Worm (Caenorhabditis elegans): Measurements from ENCODE around the gene C49H3.12.

Gene C49H3.12

ce11 chrIV:7931873-7932272, 4.8 kb upstream of the C49H3.12 start:
- TF ChIP-seq T07F8.4 (tag; optimal IDR thresholded peaks at IDR 0.05) (no peak), lsy-27 (tag; optimal IDR thresholded peaks at IDR 0.05; ENCODE audit: borderline replicate concordance, insufficient read depth) (no peak), ceh-100 (GFP tag; IDR thresholded peaks at IDR 0.05) (no peak), chd-7 (tag; optimal IDR thresholded peaks at IDR 0.05) (no peak), aptf-3 (GFP tag; IDR thresholded peaks at IDR 0.05) (no peak), snpc-4 (GFP tag; optimal IDR thresholded peaks at IDR 0.05) (no peak), snpc-4 (tag; optimal IDR thresholded peaks at IDR 0.05) (no peak)

- no peak for TF ChIP-seq bed-1 (GFP tag; IDR thresholded peaks at IDR 0.05)
- no peak for TF ChIP-seq let-607 (tag; optimal IDR thresholded peaks at IDR 0.05)
- no peak for TF ChIP-seq unc-130 (GFP tag; optimal IDR thresholded peaks at IDR 0.05)
Measured at ce11 chrIV:7927852-7928251, 734 bp upstream of the C49H3.12 start, which contains the start of gene gcy-8. Gene gcy-8, plus strand, starts transcription at chrIV:7928152.

ce11 chrIV:7926102-7926840, 847 bp downstream of the C49H3.12 start, which contains the start of gene rps-2:
Gene rps-2, minus strand, starts transcription at chrIV:7926391.
- peak; percentile 75 for TF ChIP-seq F33H1.4 (GFP tag; IDR thresholded peaks at IDR 0.05)
- peak; percentile 24 for TF ChIP-seq F23B12.7 (tag; optimal IDR thresholded peaks at IDR 0.05; ENCODE audit: insufficient read depth)
- TF ChIP-seq mes-4 (tag; optimal IDR thresholded peaks at IDR 0.05), result no peak
- TF ChIP-seq lsy-27 (tag; optimal IDR thresholded peaks at IDR 0.05; ENCODE audit: borderline replicate concordance, insufficient read depth), result no peak
- no peak for TF ChIP-seq K11D2.4 (GFP tag; IDR thresholded peaks at IDR 0.05)
- TF ChIP-seq egrh-3 (GFP tag; IDR thresholded peaks at IDR 0.05), result peak; percentile 81; the same call in 1 of the 2 replicates
- peak; percentile 19 for TF ChIP-seq snpc-3.4 (tag; optimal IDR thresholded peaks at IDR 0.05)
- peak; percentile 28 for TF ChIP-seq snpc-1.3 (tag; optimal IDR thresholded peaks at IDR 0.05; ENCODE audit: insufficient read depth)

ce11 chrIV:7924975-7925828, 1.9 kb downstream of the C49H3.12 start:
- TF ChIP-seq nhr-27 (tag; optimal IDR thresholded peaks at IDR 0.05) (no peak), C17E4.6 (GFP tag; IDR thresholded peaks at IDR 0.05) (no peak), ceh-100 (GFP tag; IDR thresholded peaks at IDR 0.05) (peak; percentile 29; the same call in 1 of the 2 replicates), B0336.3 (GFP tag; IDR thresholded peaks at IDR 0.05) (peak; percentile 80), ekl-4 (GFP tag; IDR thresholded peaks at IDR 0.05) (peak; percentile 69), dpl-1 (GFP tag; optimal IDR thresholded peaks at IDR 0.05) (no peak), rcor-1 (GFP tag; IDR thresholded peaks at IDR 0.05) (0 out of 2 replicates have a peak, but pooled peaks have one; percentile 53), mxl-1 (tag; optimal IDR thresholded peaks at IDR 0.05) (no peak), hsf-1 (GFP tag; IDR thresholded peaks at IDR 0.05) (peak; percentile 64), athp-1 (tag; optimal IDR thresholded peaks at IDR 0.05) (no peak), F23B12.7 (tag; optimal IDR thresholded peaks at IDR 0.05; ENCODE audit: insufficient read depth) (no peak), mes-4 (tag; optimal IDR thresholded peaks at IDR 0.05) (no peak), ztf-22 (GFP tag; optimal IDR thresholded peaks at IDR 0.05) (no peak), ceh-91 (GFP tag; IDR thresholded peaks at IDR 0.05) (no peak), tbx-9 (tag; optimal IDR thresholded peaks at IDR 0.05; ENCODE audit: borderline replicate concordance) (no peak), egl-18 (GFP tag; IDR thresholded peaks at IDR 0.05) (no peak), madf-6 (GFP tag; IDR thresholded peaks at IDR 0.05) (peak; percentile 62), ceh-40 (GFP tag; IDR thresholded peaks at IDR 0.05) (no peak), ets-4 (GFP tag; optimal IDR thresholded peaks at IDR 0.05) (peak; percentile 12), egl-44 (GFP tag; IDR thresholded peaks at IDR 0.05) (no peak), egrh-3 (GFP tag; IDR thresholded peaks at IDR 0.05) (no peak), ztf-28 (GFP tag; IDR thresholded peaks at IDR 0.05) (no peak), madf-3 (GFP tag; IDR thresholded peaks at IDR 0.05) (peak; percentile 24; the same call in 1 of the 2 replicates), nfya-2 (GFP tag; IDR thresholded peaks at IDR 0.05) (no peak), bed-1 (GFP tag; IDR thresholded peaks at IDR 0.05) (no peak), let-526 (GFP tag; IDR thresholded peaks at IDR 0.05) (no peak), F49E8.2 (tag; optimal IDR thresholded peaks at IDR 0.05; ENCODE audit: insufficient read depth) (peak; percentile 47)
